Worm (Caenorhabditis elegans) whole organism, dauer: ENCODE data around the gene nhr-207.

Source experiments
- unc-62 ChIP-seq: sonication (generic microtip); optimal IDR thresholded peaks from 2 replicates; lab custom pipeline; 2017; ENCODE audit warnings: missing biosample characterization, missing genetic modification reagents, missing genetic modification characterization

nhr-207 gene

DNA sequence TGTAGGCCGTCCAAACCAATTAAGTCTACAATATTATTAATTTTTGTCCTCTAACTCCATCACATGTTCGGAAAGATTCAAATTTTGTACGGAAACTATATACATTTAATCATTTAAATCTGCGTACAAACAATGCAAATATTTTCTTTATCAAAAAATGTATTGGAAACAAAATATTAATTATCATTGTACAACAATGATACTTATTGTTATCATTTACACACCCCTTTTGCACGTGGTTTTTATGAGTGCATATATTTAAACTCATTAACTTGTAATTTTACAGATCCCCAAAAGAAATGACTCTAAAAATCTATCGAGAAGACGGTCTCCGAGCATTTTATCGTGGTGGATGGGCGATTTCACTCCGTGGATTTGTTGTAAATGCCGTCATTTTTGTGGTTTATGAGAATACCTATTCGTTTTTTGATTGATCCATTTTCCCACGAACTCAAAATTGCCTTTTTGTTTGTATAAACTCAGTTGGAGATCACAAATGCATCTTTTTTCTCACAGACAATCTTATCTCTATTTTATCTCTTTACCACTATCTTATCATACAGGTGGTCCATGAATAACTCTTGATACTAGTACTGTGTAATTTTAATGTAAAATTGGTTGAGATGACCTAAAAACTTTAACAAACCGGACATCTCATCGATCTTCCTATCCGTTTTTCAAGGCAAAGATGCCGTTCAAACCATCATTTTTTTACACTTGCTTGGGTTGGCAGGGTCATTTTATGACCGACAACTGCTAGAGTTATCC, 9.9 kb upstream of the nhr-207 start:
- TF ChIP-seq unc-62 (GFP tag; lab: Kevin White, UChicago), result no peak

DNA sequence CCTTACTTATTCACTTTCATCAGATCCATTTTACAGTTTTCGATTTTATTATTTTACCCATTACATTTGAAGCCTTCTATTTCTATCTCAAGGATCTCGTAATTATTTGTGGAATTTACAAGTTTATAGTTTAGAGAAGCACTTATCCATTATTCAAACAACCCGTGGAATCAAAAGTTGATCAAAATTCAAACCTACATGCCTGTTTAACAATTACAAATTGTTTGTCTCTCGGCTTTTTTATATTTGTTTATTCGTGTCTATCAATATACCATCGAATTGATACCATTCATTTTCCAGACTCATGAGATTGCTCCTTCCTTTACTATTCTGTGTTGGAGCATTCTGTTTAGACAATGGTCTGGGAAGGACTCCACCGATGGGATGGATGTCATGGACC, 9.0 kb upstream of the nhr-207 start, which contains the start of gene gana-1:
Gene gana-1, plus strand, starts transcription at position 301 of the 400 bp plus-strand sequence.
- no peak for TF ChIP-seq unc-62 (GFP tag; lab: Kevin White, UChicago)

DNA sequence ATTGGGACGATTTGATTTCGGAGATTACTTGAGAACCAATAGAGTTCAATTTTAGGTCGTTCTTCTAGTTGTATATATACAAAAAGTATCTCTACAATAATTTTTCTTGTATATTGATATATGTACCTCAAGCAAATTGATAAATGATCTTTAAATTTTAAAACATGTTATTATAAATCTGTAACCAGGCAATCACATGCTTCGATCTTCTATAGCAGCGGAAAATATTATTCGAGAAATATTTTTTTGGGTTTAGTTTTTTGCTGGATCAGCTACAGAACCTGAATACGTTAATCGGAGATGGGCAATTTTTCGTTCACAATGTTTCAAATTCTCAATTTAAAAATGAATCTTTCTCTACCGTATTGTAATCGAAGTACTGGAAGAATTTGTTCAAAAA, 7.2 kb upstream of the nhr-207 start, which contains the start of gene R07B7.12:
Gene R07B7.12, plus strand, starts transcription at position 301 of the 400 bp plus-strand sequence.
- TF ChIP-seq unc-62 (GFP tag; lab: Kevin White, UChicago), result no peak

DNA sequence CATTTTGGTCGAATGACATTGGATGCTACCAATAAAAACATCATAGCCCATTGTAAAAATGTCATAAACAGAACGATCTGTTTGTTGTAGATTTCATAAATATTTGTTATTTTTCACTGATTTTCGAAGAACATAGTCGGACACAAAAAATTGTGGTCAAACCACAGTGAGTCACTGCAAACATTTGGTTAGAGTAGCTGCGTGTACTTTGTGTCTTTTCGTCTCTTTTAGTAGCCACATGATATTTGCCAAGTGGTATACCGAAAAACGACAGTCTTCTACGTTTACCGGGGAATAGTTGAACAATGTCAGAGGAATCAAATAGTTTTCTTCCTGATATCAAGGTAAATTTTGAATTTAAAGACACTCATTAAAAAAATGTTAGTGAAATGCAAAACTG, 4.2 kb upstream of the nhr-207 start, which contains the start of gene nhr-206:
Gene nhr-206, plus strand, starts transcription at position 248 of the 400 bp plus-strand sequence.
- no peak for TF ChIP-seq unc-62 (GFP tag; lab: Kevin White, UChicago)

DNA sequence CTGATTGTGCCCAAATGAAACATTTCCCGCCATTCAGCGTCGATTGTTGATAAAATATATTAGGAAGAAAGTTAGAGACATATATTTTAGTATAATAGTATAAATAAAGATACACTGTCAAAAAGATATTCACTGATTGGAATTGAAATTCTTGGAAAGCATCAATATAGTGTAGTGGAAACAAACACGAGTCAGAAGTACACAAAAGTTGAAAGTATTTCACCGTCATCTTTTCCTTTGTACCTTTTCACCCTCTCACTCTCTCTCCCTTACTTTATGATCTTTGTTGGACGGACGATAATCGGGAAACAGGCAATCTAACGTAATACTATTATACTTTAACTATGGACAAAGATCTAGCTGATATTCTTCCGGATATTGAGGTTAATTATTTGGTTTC, 1.9 kb upstream of the nhr-207 start, which contains the start of gene nhr-208:
Gene nhr-208, plus strand, starts transcription at position 288 of the 400 bp plus-strand sequence.
- no peak for TF ChIP-seq unc-62 (GFP tag; lab: Kevin White, UChicago)

DNA sequence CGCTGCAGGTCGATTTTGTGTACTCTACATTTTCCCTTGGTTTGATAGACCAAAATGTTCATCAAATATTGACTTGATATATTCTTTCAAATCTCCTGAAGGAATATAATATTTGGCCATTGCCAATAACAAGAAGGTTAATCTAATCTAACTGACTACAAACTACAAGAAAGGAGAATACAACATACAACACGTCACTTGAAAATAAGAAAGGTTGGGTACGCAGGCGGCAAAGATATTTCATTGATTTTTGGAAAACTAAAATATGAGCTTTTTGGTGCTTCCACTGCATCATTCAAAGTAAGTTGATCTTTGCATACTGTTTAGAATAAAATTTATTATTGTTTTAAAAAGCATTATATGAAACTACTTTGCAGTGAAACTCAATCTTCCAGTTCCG, 2.2 kb downstream of the nhr-207 start, which contains the start of gene nhr-209:
Gene nhr-209, plus strand, starts transcription at position 27 of the 400 bp plus-strand sequence.
- TF ChIP-seq unc-62 (GFP tag; lab: Kevin White, UChicago), result no peak

DNA sequence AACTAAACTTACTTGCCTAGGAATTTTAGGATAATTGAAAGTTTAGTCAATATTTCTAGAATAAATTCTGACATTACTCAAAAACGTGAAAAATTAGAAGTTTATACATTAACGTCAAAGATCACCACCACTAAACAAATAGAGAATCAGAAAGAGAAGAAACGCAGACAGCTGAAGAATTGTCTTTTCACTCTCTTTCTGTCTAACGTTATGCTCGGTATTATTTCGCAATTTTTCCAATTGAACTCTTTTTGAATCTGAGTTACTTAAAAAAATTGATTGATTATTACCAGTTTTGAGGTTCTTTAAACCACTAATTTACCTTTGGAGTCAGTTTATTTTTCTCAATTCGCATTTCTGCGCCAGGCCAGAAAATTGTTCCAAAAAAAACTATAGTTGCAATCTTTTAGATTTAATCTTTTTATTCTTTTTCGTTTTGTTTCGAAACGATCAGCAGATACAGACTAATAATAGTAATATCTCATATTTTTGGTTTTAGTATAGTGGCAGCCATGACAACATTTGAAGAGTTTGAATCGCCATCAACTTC, 4.9 kb downstream of the nhr-207 start, which contains the start of gene nhr-154:
Gene nhr-154, plus strand, starts transcription at position 500 of the 550 bp plus-strand sequence.
- TF ChIP-seq unc-62 (GFP tag; lab: Kevin White, UChicago), result no peak

DNA sequence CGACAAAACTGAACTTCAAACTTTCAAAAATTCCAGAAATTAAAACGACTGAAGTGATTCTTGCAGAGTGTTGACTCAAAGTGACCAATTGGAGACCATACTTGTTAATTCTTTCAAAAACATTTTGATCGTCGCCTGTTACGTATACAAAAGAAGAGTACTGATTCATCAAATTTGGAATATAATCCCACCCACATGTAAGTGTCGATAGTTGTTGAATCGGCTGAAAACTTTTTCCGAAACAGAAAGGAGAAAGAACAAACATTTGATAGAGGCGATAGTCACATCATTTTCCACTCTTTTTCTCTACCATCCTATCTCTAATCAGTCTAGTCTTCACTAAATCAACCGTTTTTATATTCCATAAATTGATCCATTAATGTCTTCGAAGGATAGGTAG, 8.0 kb downstream of the nhr-207 start, which contains the start of gene nhr-153:
Gene nhr-153, plus strand, starts transcription at position 301 of the 400 bp plus-strand sequence.
- no peak for TF ChIP-seq unc-62 (GFP tag; lab: Kevin White, UChicago)

DNA sequence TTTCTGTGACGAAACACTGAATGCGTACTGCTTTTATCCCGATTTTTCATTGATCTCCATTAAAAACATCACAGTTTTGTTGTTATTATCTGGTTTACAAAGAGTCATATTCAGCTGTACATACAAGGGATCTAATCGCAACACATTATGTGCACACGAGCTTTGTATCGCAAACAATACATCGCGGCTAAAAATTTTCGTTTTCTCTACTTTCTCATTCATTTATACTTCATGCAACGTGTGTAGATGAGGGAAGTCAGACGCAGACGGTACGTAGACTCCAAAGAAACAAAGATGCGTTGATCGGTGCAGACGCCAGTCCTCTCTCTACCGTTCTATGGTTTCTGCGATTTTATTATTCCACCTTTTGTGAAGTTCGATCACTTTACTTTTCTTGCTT, 10.9 kb downstream of the nhr-207 start, which contains the start of gene nhr-136:
Gene nhr-136, plus strand, starts transcription at position 301 of the 400 bp plus-strand sequence.
- no peak for TF ChIP-seq unc-62 (GFP tag; lab: Kevin White, UChicago)

DNA sequence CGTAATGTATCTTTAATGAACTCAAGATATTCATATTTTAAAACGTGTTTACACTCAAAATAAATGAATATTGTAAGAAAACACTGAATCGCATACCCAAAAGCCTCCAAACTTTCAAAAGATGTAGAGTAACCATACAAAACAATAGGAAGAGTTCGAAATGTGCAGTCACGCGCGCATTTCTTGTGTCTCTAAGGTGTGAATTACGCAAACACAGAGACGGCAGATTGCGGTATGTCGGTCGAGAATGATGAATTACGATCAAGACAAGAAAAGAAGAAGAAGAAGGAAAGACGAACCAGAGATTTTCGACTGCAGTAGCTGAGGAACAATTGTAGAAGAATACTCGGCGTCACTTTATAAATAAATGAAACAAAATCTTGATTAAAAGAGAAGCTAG, 15.5 kb downstream of the nhr-207 start, which contains the start of gene lhpp-1:
Gene lhpp-1, minus strand, starts transcription at position 354 of the 400 bp plus-strand sequence.
- no peak for TF ChIP-seq unc-62 (GFP tag; lab: Kevin White, UChicago)

DNA sequence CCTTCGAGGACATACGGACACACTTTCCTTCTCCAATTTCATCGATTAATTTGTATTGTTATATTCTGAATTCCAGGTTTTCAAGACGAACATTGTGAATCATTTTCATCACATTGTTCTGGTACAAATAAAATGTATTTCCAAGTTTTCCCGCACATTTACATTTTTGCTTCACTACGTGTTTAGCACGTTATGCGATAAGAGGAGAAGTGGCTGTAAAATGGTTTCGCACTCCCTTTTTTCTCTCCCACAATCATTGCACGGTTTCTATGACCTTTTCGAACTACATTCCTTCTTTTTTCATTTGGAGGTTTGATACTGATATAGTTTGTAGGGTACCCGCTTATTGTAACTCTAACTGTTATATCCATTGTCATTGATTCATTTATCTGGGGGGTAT, 17.8 kb downstream of the nhr-207 start:
- TF ChIP-seq unc-62 (GFP tag; lab: Kevin White, UChicago), result no peak

DNA sequence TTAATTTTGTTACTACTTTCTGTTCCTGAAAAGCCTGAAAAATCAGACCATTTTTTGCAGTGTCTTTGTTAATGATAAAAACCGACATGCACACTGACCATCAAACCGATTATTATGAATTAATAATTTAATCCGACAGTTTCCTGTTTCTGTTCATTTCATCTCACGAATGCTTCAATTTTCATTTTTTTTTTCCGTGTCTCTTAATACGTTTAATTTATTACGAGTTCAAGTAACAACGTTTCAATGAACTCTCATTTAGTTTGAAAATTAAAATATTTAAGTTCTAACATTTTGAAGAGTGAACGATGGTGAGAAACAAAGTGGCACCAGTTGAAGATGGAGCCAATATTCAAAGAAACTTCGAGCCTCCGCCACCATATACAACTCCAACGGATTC, 18.7 kb downstream of the nhr-207 start, which contains the start of gene spin-1:
Gene spin-1, plus strand, starts transcription at position 301 of the 400 bp plus-strand sequence.
- no peak for TF ChIP-seq unc-62 (GFP tag; lab: Kevin White, UChicago)

DNA sequence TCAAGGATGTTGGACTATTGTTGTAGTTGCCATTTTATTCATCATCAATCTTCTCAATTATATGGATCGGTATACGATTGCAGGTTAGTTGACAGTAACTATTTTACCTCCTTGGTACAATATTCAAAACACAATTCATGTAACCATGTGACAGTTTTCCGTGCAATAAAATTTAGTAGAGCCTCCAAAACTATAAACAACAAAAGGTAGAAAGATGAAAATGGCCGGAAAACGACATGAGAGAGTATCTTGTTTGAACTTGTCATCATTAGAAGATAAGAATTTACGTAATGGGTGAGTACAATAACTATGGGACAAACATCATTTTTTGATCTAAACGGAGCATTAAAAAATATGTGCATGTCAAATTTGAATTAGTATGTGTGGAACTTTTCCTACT, 19.2 kb downstream of the nhr-207 start:
- no peak for TF ChIP-seq unc-62 (GFP tag; lab: Kevin White, UChicago)

DNA sequence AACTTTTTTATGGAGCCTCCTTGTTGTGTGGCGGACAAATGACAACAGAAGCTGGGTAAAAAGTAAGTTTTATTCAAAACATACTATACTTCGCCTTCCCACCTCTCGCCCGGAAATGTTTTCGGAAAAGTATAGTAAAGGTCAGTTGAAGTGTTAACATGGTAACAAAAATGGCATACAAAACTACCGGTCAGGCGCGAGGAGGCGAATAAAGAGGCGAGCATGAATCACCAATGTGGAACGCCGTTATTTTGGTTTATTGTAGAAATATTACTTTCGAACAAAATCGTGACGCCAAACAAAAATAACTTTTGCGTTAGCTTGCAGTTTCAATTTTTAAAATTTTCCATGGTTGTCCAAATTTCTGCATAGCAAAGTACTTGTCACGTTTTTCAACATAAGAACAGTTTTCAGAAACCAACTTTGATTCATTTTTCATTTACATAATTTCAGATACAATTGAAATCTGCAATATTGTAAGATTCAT, 21.7 kb downstream of the nhr-207 start, which contains the start of gene C13C4.8:
Gene C13C4.8, plus strand, starts transcription at position 437 of the 487 bp plus-strand sequence.
- no peak for TF ChIP-seq unc-62 (GFP tag; lab: Kevin White, UChicago)

DNA sequence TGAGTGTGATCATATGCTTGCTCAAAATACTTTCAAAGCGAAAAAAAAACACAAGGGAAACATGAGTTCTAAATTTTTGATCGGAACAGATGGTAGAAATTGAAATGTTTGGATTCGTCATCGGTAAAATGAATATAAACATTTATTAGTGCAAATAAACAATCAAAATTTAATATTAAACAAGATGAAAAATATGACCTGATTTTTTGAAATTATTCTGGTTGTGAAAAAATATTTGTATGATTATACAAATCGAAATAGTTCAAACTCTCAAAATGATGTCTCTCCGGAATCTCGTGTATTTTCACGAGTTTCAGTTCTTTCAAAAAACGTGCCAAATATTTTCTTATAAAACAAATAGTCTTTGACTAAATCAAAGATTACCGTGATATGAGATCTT, 24.4 kb downstream of the nhr-207 start, which contains the start of gene C13C4.7:
Gene C13C4.7, minus strand, starts transcription at position 101 of the 400 bp plus-strand sequence.
- TF ChIP-seq unc-62 (GFP tag; lab: Kevin White, UChicago), result no peak

DNA sequence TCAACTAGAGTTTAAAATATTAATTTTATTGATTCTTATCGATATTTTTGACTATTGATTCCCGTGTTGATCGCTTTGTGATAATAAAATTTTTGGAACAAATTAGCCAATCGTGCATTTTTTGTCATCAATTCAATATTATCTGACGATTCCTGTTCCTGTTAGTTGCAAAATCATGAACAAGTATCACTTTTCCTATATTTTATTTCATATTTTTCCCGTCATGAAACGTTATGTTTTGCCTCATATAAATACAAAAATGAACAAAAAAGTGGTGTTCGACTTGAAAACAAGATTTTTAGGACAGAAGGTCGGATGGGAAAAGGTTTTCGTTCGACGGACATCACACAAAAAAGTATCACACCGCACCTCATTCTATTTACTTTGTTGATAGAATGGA, 25.3 kb downstream of the nhr-207 start, which contains the start of gene C13C4.6:
Gene C13C4.6, plus strand, starts transcription at position 301 of the 400 bp plus-strand sequence.
- TF ChIP-seq unc-62 (GFP tag; lab: Kevin White, UChicago), result no peak
